Fruit fly (Drosophila melanogaster): ENCODE data around the gene CG13796.

The CG13796 gene

DNA sequence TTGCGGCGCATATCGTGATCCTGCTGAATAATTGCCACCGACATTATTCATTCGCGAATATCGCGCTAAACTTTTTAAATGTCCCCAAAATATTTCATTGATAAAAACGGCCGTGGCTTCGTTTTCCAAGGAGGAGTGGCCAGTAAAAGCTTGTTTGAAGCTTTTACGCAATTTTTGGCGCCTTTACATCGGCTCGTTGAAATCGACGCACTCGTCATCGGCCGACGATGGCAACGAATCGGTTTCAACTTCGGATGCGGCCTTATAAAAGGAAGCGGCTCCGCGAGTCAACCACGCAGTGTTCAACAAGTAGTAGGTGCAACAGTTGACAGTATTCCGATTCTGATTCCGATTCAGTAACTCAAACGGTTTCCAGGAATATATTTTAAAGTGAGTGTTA, 34.9 kb upstream of the CG13796 start, which contains the start of gene CG7191:
TSS of gene CG7191 (plus strand) at position 301 of the 400 bp plus-strand sequence.
- TF ChIP-seq kay (GFP tag; ENCODE audit: borderline replicate concordance), result no peak

DNA sequence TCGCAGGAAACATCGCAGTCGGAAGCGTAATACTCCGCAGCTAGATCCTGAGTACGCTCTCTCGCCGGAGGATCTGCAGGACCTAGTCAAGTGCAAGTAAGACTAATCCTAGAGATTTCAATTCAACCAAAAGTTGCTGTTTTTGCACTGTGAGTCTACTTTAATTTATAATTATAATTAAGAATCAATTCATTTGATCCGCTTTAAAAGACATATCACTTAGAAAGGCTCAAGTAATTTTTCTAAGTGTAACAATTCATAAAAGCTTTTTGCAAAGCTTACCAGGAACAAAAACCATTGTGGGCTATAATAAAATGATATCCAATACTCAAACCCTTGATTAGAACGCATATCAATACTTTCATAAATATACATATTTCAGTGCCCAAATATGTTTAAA, 24.4 kb upstream of the CG13796 start:
- TF ChIP-seq Crg-1 (GFP tag; optimal IDR thresholded peaks at IDR 0.05) (no peak), kay (GFP tag; ENCODE audit: borderline replicate concordance) (no peak), toe (GFP tag; optimal IDR thresholded peaks at IDR 0.05) (no peak), tj (GFP tag; optimal IDR thresholded peaks at IDR 0.05) (no peak), cic (GFP tag; optimal IDR thresholded peaks at IDR 0.05) (no peak), CG11617 (GFP tag; optimal IDR thresholded peaks at IDR 0.05) (no peak), CG14711 (tag; optimal IDR thresholded peaks at IDR 0.05) (no peak), CG5204 (GFP tag; optimal IDR thresholded peaks at IDR 0.05) (no peak), pad (GFP tag; optimal IDR thresholded peaks at IDR 0.05) (no peak), CG7045 (GFP tag; optimal IDR thresholded peaks at IDR 0.05) (no peak), cnc (optimal IDR thresholded peaks at IDR 0.05) (no peak)

DNA sequence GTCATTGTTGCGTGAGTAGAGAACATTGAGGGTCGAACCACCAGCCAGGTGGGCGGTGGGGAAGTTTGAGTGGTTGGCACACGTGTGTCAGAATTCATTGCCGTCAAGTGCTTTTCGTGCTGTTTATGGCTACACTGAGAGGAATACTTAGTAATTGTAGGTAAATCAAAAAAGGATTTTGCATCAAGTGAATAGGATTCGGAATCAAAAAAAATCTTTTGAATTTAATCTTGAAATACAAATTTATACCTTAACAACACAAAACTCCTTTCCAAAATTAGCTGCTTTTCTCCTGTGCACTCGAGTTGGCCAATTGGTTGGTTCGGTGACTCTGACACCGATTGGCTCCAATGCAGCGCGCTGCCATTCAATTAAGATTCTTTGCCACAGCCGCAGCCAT, 22.1 kb upstream of the CG13796 start:
- no peak for TF ChIP-seq ovo (GFP tag; optimal IDR thresholded peaks at IDR 0.05)
- TF ChIP-seq pad (GFP tag; optimal IDR thresholded peaks at IDR 0.05), result no peak
- TF ChIP-seq tj (GFP tag; optimal IDR thresholded peaks at IDR 0.05), result no peak
- TF ChIP-seq CG7045 (GFP tag; optimal IDR thresholded peaks at IDR 0.05), result no peak
- no peak for TF ChIP-seq Mnt (GFP tag; optimal IDR thresholded peaks at IDR 0.05)
- TF ChIP-seq bab1 (GFP tag; optimal IDR thresholded peaks at IDR 0.05), result no peak
- TF ChIP-seq CG33017 (tag; optimal IDR thresholded peaks at IDR 0.05), result no peak
- TF ChIP-seq Clk (GFP tag; optimal IDR thresholded peaks at IDR 0.05), result no peak
- TF ChIP-seq Crg-1 (GFP tag; optimal IDR thresholded peaks at IDR 0.05), result no peak
- TF ChIP-seq CG12768 (GFP tag; optimal IDR thresholded peaks at IDR 0.05), result no peak
- no peak for TF ChIP-seq CG14711 (tag; optimal IDR thresholded peaks at IDR 0.05)
- TF ChIP-seq cic (GFP tag; optimal IDR thresholded peaks at IDR 0.05), result no peak
- no peak for TF ChIP-seq Hr96 (GFP tag; optimal IDR thresholded peaks at IDR 0.05)
- TF ChIP-seq CG7101 (tag; optimal IDR thresholded peaks at IDR 0.05), result no peak
- no peak for TF ChIP-seq cnc (optimal IDR thresholded peaks at IDR 0.05)
- TF ChIP-seq kay (GFP tag; ENCODE audit: borderline replicate concordance), result no peak

DNA sequence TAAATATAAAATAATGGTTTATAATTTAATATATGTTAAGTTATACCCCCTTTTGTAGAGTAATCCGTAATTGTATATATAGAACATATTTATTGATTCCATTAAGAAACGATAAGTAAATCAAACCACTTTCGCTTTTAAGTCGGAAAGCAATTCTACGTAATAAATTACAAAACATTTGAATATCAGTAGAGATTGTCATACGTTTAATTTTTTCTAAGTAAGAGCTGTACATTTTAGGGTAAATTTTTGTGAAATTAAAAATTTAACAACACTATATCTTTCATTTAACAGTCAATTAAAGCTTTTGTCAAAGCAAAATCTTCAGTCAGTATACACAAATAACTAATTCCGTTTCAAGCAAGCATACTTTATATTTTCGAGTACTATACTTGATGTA, 21.4 kb upstream of the CG13796 start, which contains the start of gene CG46025:
TSS of gene CG46025 (plus strand) at position 301 of the 400 bp plus-strand sequence.
- TF ChIP-seq Mnt (GFP tag; optimal IDR thresholded peaks at IDR 0.05), result no peak
- TF ChIP-seq toe (GFP tag; optimal IDR thresholded peaks at IDR 0.05), result no peak
- no peak for TF ChIP-seq tj (GFP tag; optimal IDR thresholded peaks at IDR 0.05)
- TF ChIP-seq CG12768 (GFP tag; optimal IDR thresholded peaks at IDR 0.05), result no peak
- TF ChIP-seq cic (GFP tag; optimal IDR thresholded peaks at IDR 0.05), result no peak
- no peak for TF ChIP-seq CG7101 (tag; optimal IDR thresholded peaks at IDR 0.05)
- no peak for TF ChIP-seq CG33017 (tag; optimal IDR thresholded peaks at IDR 0.05)
- TF ChIP-seq CG1620 (GFP tag; optimal IDR thresholded peaks at IDR 0.05), result no peak
- no peak for TF ChIP-seq pad (GFP tag; optimal IDR thresholded peaks at IDR 0.05)
- TF ChIP-seq CG14711 (tag; optimal IDR thresholded peaks at IDR 0.05), result no peak
- TF ChIP-seq CG11617 (GFP tag; optimal IDR thresholded peaks at IDR 0.05), result no peak
- TF ChIP-seq ovo (GFP tag; optimal IDR thresholded peaks at IDR 0.05), result no peak
- TF ChIP-seq kay (GFP tag; ENCODE audit: borderline replicate concordance), result no peak
- no peak for TF ChIP-seq Hr96 (GFP tag; optimal IDR thresholded peaks at IDR 0.05)
- no peak for TF ChIP-seq bab1 (GFP tag; optimal IDR thresholded peaks at IDR 0.05)
- TF ChIP-seq Crg-1 (GFP tag; optimal IDR thresholded peaks at IDR 0.05), result no peak
- TF ChIP-seq CG7045 (GFP tag; optimal IDR thresholded peaks at IDR 0.05), result no peak
- no peak for TF ChIP-seq Clk (GFP tag; optimal IDR thresholded peaks at IDR 0.05)
- no peak for TF ChIP-seq cnc (optimal IDR thresholded peaks at IDR 0.05)

DNA sequence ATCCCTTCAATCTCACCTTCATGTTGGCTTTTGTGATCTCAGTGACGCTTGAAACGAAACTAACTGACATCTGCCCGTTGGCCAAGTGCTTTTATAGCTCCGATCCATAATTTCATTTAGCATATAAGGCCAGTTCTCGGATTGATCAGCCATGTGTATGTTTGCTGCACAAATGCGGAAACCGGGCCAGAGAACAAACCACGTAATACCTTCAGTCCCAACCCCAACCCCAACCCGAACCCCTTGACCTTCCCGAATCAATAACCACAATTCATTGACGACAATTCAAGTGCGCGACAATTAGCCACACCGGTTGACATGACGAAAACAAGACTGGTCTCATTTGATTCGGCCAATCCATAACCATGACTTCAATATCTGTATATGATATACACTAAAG, 20.6 kb upstream of the CG13796 start, which contains the start of gene CG7203:
TSS of gene CG7203 (minus strand) at position 101 of the 400 bp plus-strand sequence.
- no peak for TF ChIP-seq kay (GFP tag; ENCODE audit: borderline replicate concordance)
- TF ChIP-seq CG12768 (GFP tag; optimal IDR thresholded peaks at IDR 0.05), result no peak
- TF ChIP-seq bab1 (GFP tag; optimal IDR thresholded peaks at IDR 0.05), result no peak
- no peak for TF ChIP-seq Crg-1 (GFP tag; optimal IDR thresholded peaks at IDR 0.05)

DNA sequence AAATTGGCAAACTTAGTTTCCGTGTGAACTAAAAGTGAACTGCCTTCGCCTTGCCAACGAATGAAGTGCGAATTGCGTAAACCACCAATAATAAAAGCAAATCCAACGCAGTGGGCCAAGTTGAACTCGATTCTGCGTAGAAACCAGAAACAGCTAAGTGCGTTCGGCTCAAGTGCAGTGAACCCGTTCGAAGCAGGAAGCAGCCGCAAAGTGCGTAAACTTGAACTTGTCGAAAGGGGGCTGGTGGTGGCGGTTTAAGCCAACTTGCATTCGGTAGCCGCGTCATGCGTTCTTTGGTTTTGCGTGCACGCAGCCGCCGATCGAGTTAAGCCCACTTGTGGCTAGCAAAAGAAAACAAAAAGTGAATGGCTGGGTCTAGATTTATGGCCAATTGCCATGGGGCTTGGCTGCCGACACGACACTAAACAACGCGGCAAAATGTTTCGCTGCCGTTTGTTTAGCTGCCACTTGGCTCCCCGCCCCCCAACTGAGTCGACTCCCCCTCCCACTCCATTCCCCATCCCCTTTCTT, 18.2 kb upstream of the CG13796 start:
- TF ChIP-seq Crg-1 (GFP tag; optimal IDR thresholded peaks at IDR 0.05) (no peak), CG33017 (tag; optimal IDR thresholded peaks at IDR 0.05) (no peak), CG1620 (GFP tag; optimal IDR thresholded peaks at IDR 0.05) (no peak), pad (GFP tag; optimal IDR thresholded peaks at IDR 0.05) (no peak), CG11617 (GFP tag; optimal IDR thresholded peaks at IDR 0.05) (no peak), CG5204 (GFP tag; optimal IDR thresholded peaks at IDR 0.05) (no peak), Clk (GFP tag; optimal IDR thresholded peaks at IDR 0.05) (no peak), kay (GFP tag; ENCODE audit: borderline replicate concordance) (no peak), ovo (GFP tag; optimal IDR thresholded peaks at IDR 0.05) (no peak), CG7045 (GFP tag; optimal IDR thresholded peaks at IDR 0.05) (no peak), toe (GFP tag; optimal IDR thresholded peaks at IDR 0.05) (no peak), CG12768 (GFP tag; optimal IDR thresholded peaks at IDR 0.05) (no peak), tj (GFP tag; optimal IDR thresholded peaks at IDR 0.05) (no peak), cic (GFP tag; optimal IDR thresholded peaks at IDR 0.05) (no peak), CG14711 (tag; optimal IDR thresholded peaks at IDR 0.05) (no peak), CG7101 (tag; optimal IDR thresholded peaks at IDR 0.05) (no peak), Hr96 (GFP tag; optimal IDR thresholded peaks at IDR 0.05) (no peak), Mnt (GFP tag; optimal IDR thresholded peaks at IDR 0.05) (no peak), cnc (optimal IDR thresholded peaks at IDR 0.05) (no peak), bab1 (GFP tag; optimal IDR thresholded peaks at IDR 0.05) (no peak)

Measured in whole organism, adult.